Worm (Caenorhabditis elegans) whole organism, L4 larva: Measurements from ENCODE around the gene cpr-1.

Experiments used
- F26F4.8 ChIP-seq: fragments of 200-800 bp; sonication (Bioruptor generic); conservative IDR thresholded peaks from 2 replicates; pipeline ENCODE4 v1.3.6; 2022; ENCODE audit warnings: missing genetic modification characterization, missing compliant biosample characterization
- F44E2.7 ChIP-seq: fragments of 200-800 bp; sonication (Bioruptor generic); IDR thresholded peaks from 2 replicates; pipeline ENCODE4 v2.1.2; 2022; ENCODE audit warnings: missing genetic modification characterization, missing compliant biosample characterization
- Y75B8A.6 ChIP-seq: fragments of 200-800 bp; sonication (Bioruptor generic); IDR thresholded peaks from 2 replicates; pipeline ENCODE4 v1.3.6; 2022; ENCODE audit warnings: missing genetic modification reagents, missing genetic modification characterization, missing compliant biosample characterization
- aha-1 ChIP-seq: fragments of 150-350 bp; peaks from one replicate; lab custom pipeline; 2014; ENCODE audit warnings: missing biosample characterization, missing genetic modification characterization
- ama-1 ChIP-seq: fragments of 150-350 bp; optimal IDR thresholded peaks from 2 replicates; lab custom pipeline; 2014; ENCODE audit warnings: inconsistent platforms, mixed read lengths
- arid-1 ChIP-seq: fragments of 200-800 bp; sonication (Bioruptor generic); conservative IDR thresholded peaks from 2 replicates; pipeline ENCODE4 v1.3.6; 2022; ENCODE audit warnings: missing genetic modification reagents, missing genetic modification characterization, missing compliant biosample characterization
- ceh-20 ChIP-seq: fragments of 200-800 bp; sonication (Bioruptor generic); IDR thresholded peaks from 2 replicates; pipeline ENCODE4 v1.3.6; 2022; ENCODE audit warnings: missing genetic modification reagents, missing genetic modification characterization, missing compliant biosample characterization
- ceh-28 ChIP-seq: fragments of 150-350 bp; optimal IDR thresholded peaks from 2 replicates; lab custom pipeline; 2014; ENCODE audit warnings: missing biosample characterization, missing genetic modification reagents, missing genetic modification characterization
- daf-16 ChIP-seq, 3 experiments: sonication (generic microtip); optimal IDR thresholded peaks; 2 replicates each; lab custom pipeline; 2016 to 2017; ENCODE audit warnings: missing genetic modification characterization in 3 of 3, missing genetic modification reagents in 3 of 3, mild to moderate bottlenecking in 2 of 3, missing compliant biosample characterization in 2 of 3, missing biosample characterization in 1 of 3, moderate library complexity in 1 of 3
- dpl-1 ChIP-seq: fragments of 150-350 bp; optimal IDR thresholded peaks from 2 replicates; lab custom pipeline; 2014; ENCODE audit warnings: missing biosample characterization, missing genetic modification reagents, missing genetic modification characterization
- dve-1 ChIP-seq: sonication (generic microtip); optimal IDR thresholded peaks from 2 replicates; lab custom pipeline; 2017; ENCODE audit warnings: antibody characterized with exemption, mild to moderate bottlenecking, missing genetic modification characterization, missing compliant biosample characterization; ENCODE audit not compliant: insufficient read depth
- fkh-10 ChIP-seq: fragments of 150-350 bp; optimal IDR thresholded peaks from 2 replicates; lab custom pipeline; 2014; ENCODE audit warnings: missing biosample characterization, missing genetic modification reagents, missing genetic modification characterization
- fos-1 ChIP-seq: fragments of 150-350 bp; optimal IDR thresholded peaks from 2 replicates; lab custom pipeline; 2014; ENCODE audit warnings: missing biosample characterization, missing genetic modification characterization
- hmg-1.1 ChIP-seq: fragments of 200-800 bp; sonication (Bioruptor generic); IDR thresholded peaks from 2 replicates; pipeline ENCODE4 v1.3.6; 2022; ENCODE audit warnings: missing genetic modification reagents, missing genetic modification characterization, missing compliant biosample characterization
- jun-1 ChIP-seq: fragments of 150-350 bp; optimal IDR thresholded peaks from 2 replicates; lab custom pipeline; 2014; ENCODE audit warnings: missing biosample characterization, missing genetic modification reagents, missing genetic modification characterization
- lin-1 ChIP-seq: fragments of 200-800 bp; sonication (Bioruptor generic); IDR thresholded peaks from 2 replicates; pipeline ENCODE4 v1.3.6; 2022; ENCODE audit warnings: missing genetic modification reagents, missing genetic modification characterization, missing compliant biosample characterization
- lin-13 ChIP-seq: fragments of 150-350 bp; optimal IDR thresholded peaks from 2 replicates; lab custom pipeline; 2014; ENCODE audit warnings: missing biosample characterization, missing genetic modification reagents, missing genetic modification characterization
- lin-29 ChIP-seq: fragments of 200-800 bp; sonication (Bioruptor generic); IDR thresholded peaks from 2 replicates; pipeline ENCODE4 v1.3.6; 2022; ENCODE audit warnings: missing genetic modification reagents, missing genetic modification characterization, missing compliant biosample characterization
- lin-38 ChIP-seq: fragments of 200-800 bp; sonication (Bioruptor generic); IDR thresholded peaks from 2 replicates; pipeline ENCODE4 v1.3.6; 2022; ENCODE audit warnings: missing genetic modification reagents, missing genetic modification characterization, missing compliant biosample characterization
- lir-3 ChIP-seq: sonication (generic microtip); optimal IDR thresholded peaks from 2 replicates; lab custom pipeline; 2016; ENCODE audit warnings: mild to moderate bottlenecking, missing genetic modification characterization, missing compliant biosample characterization
- lsy-2 ChIP-seq, 2 experiments: fragments of 150-350 bp in 1 of 2; sonication (generic microtip) in 1 of 2; optimal IDR thresholded peaks; 2 replicates each; lab custom pipeline; 2014 to 2017; ENCODE audit warnings: missing biosample characterization in 2 of 2, missing genetic modification characterization in 2 of 2
- madf-5 ChIP-seq, 2 experiments: fragments of 200-800 bp; sonication (Bioruptor generic); IDR thresholded peaks; 2 replicates each; pipeline ENCODE4 v1.3.6; 2022; ENCODE audit warnings: missing compliant biosample characterization in 2 of 2, missing genetic modification characterization in 2 of 2
- mdl-1 ChIP-seq, 2 experiments: fragments of 150-350 bp in 1 of 2; sonication (generic microtip) in 1 of 2; optimal IDR thresholded peaks; 2 replicates each; lab custom pipeline; 2014 to 2017; ENCODE audit warnings: missing biosample characterization in 2 of 2, missing genetic modification characterization in 2 of 2
- mdt-29 ChIP-seq: fragments of 200-800 bp; sonication (Bioruptor generic); IDR thresholded peaks from 2 replicates; pipeline ENCODE4 v1.3.6; 2022; ENCODE audit warnings: missing genetic modification reagents, missing genetic modification characterization, missing compliant biosample characterization
- mes-2 ChIP-seq: sonication (generic microtip); optimal IDR thresholded peaks from 2 replicates; lab custom pipeline; 2016; ENCODE audit warnings: missing genotype, mild to moderate bottlenecking, missing genetic modification characterization, missing compliant biosample characterization; ENCODE audit not compliant: poor library complexity, severe bottlenecking
- mxl-2 ChIP-seq: fragments of 200-800 bp; sonication (Bioruptor generic); conservative IDR thresholded peaks from 2 replicates; pipeline ENCODE4 v1.3.6; 2022; ENCODE audit warnings: missing genetic modification reagents, missing genetic modification characterization, missing compliant biosample characterization
- mxl-3 ChIP-seq: fragments of 200-800 bp; sonication (Bioruptor generic); optimal IDR thresholded peaks from 2 replicates; lab custom pipeline; 2018; ENCODE audit warnings: mild to moderate bottlenecking, missing genetic modification characterization, missing compliant biosample characterization
- nhr-25 ChIP-seq: sonication (generic microtip); optimal IDR thresholded peaks from 2 replicates; lab custom pipeline; 2017; ENCODE audit warnings: missing genetic modification characterization, mild to moderate bottlenecking, missing compliant biosample characterization, antibody characterized with exemption, moderate library complexity, borderline replicate concordance; ENCODE audit not compliant: insufficient read depth
- nhr-6 ChIP-seq: fragments of 150-350 bp; optimal IDR thresholded peaks from 2 replicates; lab custom pipeline; 2014; ENCODE audit warnings: missing biosample characterization, missing genetic modification characterization
- pha-4 ChIP-seq, 2 experiments: fragments of 150-350 bp in 1 of 2; fragments of 200-800 bp in 1 of 2; sonication (Bioruptor generic) in 1 of 2; IDR thresholded peaks in 1 of 2; optimal IDR thresholded peaks in 1 of 2; 2 replicates each; pipeline versions ENCODE4 v1.3.6 to Lab custom; 2014 to 2022; ENCODE audit warnings: missing genetic modification characterization in 2 of 2, missing genetic modification reagents in 2 of 2, missing biosample characterization in 1 of 2, missing compliant biosample characterization in 1 of 2
- rbr-2 ChIP-seq: sonication (generic microtip); optimal IDR thresholded peaks from 2 replicates; lab custom pipeline; 2016; ENCODE audit warnings: missing genotype, missing genetic modification characterization, missing compliant biosample characterization
- saeg-2 ChIP-seq: fragments of 200-800 bp; sonication (Bioruptor generic); IDR thresholded peaks from 2 replicates; pipeline ENCODE4 v1.3.6; 2022; ENCODE audit warnings: missing genetic modification reagents, missing genetic modification characterization, missing compliant biosample characterization
- spr-1 ChIP-seq: sonication (generic microtip); optimal IDR thresholded peaks from 2 replicates; lab custom pipeline; 2016; ENCODE audit warnings: mild to moderate bottlenecking, missing genetic modification characterization, missing compliant biosample characterization
- unc-62 ChIP-seq, 3 experiments: fragments of 150-350 bp in 1 of 3; sonication (generic microtip); optimal IDR thresholded peaks in 2 of 3; peaks in 1 of 3; 1 replicate in 1 of 3; 2 replicates in 2 of 3; lab custom pipeline; 2014 to 2017; ENCODE audit warnings: missing biosample characterization in 3 of 3, missing genetic modification characterization in 3 of 3, missing genetic modification reagents in 3 of 3, missing genotype in 1 of 3
- zfp-2 ChIP-seq: sonication (generic microtip); optimal IDR thresholded peaks from 2 replicates; lab custom pipeline; 2016; ENCODE audit warnings: mild to moderate bottlenecking, missing genetic modification characterization, missing compliant biosample characterization
- zip-11 ChIP-seq: fragments of 200-800 bp; sonication (Bioruptor generic); IDR thresholded peaks from 2 replicates; pipeline ENCODE4 v1.3.6; 2022; ENCODE audit warnings: missing genetic modification characterization, missing compliant biosample characterization
- ztf-11 ChIP-seq: fragments of 150-350 bp; optimal IDR thresholded peaks from 2 replicates; lab custom pipeline; 2014; ENCODE audit warnings: missing biosample characterization, missing genetic modification characterization
- ztf-7 ChIP-seq: fragments of 150-350 bp; optimal IDR thresholded peaks from 2 replicates; lab custom pipeline; 2014; ENCODE audit warnings: missing biosample characterization, missing genetic modification characterization

Gene cpr-1

DNA sequence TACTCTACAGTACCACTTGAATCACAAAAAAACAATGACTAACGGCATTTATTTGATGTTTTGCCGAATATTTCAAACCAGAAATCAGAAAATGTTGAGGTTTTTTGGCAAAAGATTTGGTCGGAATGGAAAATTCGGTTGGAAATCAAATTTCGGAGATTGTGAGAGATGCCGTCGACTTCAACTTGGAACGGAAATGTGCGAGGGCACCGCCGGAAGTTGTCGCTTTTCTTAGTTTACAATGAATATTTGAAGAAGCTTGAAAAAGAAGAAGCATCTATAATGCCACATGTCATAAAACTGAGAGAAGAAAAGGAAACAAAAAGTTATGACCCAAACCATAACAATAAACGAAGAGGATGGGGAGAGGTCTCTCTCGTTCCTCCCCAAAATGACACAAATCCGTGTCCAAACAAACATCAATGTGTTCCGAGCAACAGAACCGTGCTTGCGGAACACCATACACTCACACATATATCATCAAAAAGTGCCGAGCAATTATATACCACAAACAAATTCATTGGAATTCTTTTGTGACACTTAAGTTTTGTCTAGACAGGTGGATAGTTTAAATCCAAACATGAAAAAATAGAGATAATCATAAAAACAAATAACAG is 15.3 kb downstream of the cpr-1 start (continued):
- no peak for TF ChIP-seq madf-5 (GFP tag; IDR thresholded peaks at IDR 0.05; lab: Robert Waterston, UW)
- TF ChIP-seq dpl-1 (GFP tag; lab: Kevin White, UChicago), result no peak
- no peak for TF ChIP-seq lir-3 (tag; lab: Kevin White, UChicago)
- TF ChIP-seq mdt-29, result no peak
- TF ChIP-seq mdl-1 (tag; optimal IDR thresholded peaks at IDR 0.05; lab: Kevin White, UChicago), result no peak
- TF ChIP-seq ama-1 (lab: Kevin White, UChicago), result peak; percentile 76

DNA sequence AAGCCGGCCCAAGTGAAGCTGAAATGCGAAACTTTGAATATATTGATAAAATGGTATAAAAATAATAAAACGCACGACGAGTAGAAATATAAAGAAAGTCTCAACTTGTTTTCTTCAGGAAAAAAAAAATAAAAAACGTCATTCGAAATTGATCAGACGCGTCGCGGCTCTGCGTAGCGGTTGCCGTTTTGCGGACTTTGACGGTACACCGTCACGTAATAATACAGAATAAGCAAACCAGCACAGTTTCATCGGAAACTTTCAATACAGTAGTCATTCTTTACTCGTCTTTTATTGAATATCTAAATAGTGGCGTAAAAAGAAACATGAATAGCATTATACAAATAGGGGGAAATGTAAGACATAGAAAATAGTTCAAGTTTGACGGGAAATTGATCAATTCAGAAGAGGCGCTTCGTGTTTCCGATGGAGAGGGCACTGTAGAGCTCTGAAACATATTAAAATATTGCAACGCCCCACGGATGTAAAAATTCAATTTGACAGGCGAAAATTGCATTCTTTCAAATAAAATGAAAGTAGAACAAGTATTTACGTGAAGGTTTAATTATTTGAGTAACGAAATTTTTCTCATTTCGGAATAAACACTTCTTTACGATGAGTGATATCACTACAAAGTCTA is 18.5 kb downstream of the cpr-1 start, which contains the start of the genes cyl-1 and C52E4.7:
TSS of gene cyl-1 (minus strand) at position 18 of the 640 bp plus-strand sequence.
TSS of gene C52E4.7 (plus strand) at position 590 of the 640 bp plus-strand sequence.
- TF ChIP-seq mes-2, result peak; percentile 73
- TF ChIP-seq lsy-2 (tag; optimal IDR thresholded peaks at IDR 0.05; lab: Kevin White, UChicago), result peak in 1 of 2 experiments; percentile 72
- peak; percentile 39 for TF ChIP-seq dve-1
- TF ChIP-seq arid-1, result no peak
- TF ChIP-seq unc-62 (GFP tag; optimal IDR thresholded peaks at IDR 0.05 in 1 of 2; lab: Kevin White, UChicago), result peak in 1 of 2 experiments; percentile 58
- no peak for TF ChIP-seq unc-62 (tag; optimal IDR thresholded peaks at IDR 0.05; lab: Kevin White, UChicago)
- TF ChIP-seq ceh-28, result no peak
- peak; percentile 94 for TF ChIP-seq nhr-6 (tag; lab: Kevin White, UChicago)
- peak; percentile 39 for TF ChIP-seq nhr-25 (tag; lab: Kevin White, UChicago)
- TF ChIP-seq Y75B8A.6 (GFP tag; lab: Robert Waterston, UW), result no peak
- TF ChIP-seq daf-16 (GFP tag; optimal IDR thresholded peaks at IDR 0.05; lab: Kevin White, UChicago), result no peak
- peak; percentile 56 for TF ChIP-seq daf-16 (tag; optimal IDR thresholded peaks at IDR 0.05; lab: Kevin White, UChicago)
- TF ChIP-seq lin-13, result peak; percentile 53
- TF ChIP-seq aha-1 (tag; lab: Kevin White, UChicago), result peak; percentile 41
- TF ChIP-seq lin-38 (GFP tag; lab: Robert Waterston, UW), result peak; percentile 56
- TF ChIP-seq lin-1 (GFP tag; lab: Robert Waterston, UW), result no peak
- peak; percentile 45 for TF ChIP-seq rbr-2
- TF ChIP-seq dpl-1 (GFP tag; lab: Kevin White, UChicago), result peak; percentile 67
- TF ChIP-seq, all 104 proteins: peak for 12

DNA sequence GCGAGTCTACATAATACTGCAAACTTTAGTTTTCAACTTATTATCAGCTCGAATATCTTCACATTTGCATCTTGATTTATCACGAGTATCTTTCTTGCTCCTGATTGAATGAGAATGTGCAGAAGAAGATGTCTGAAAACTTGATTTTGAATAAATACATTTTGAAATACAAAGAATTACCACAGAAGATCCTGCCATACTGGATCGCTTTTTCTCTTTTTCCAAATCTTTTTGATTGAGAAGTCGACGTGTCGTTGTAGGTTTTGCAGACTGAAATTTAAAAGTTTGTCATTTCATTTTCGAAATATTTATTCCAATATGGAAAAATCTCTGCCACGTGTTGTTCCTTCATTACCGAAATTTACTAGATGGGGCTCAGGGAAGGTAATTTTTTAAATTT is 20.5 kb downstream of the cpr-1 start, which contains the start of gene C52E4.12:
TSS of gene C52E4.12 (plus strand) at position 301 of the 400 bp plus-strand sequence.
- TF ChIP-seq saeg-2 (no peak), dve-1 (no peak), F44E2.7 (GFP tag; lab: Robert Waterston, UW) (no peak)

DNA sequence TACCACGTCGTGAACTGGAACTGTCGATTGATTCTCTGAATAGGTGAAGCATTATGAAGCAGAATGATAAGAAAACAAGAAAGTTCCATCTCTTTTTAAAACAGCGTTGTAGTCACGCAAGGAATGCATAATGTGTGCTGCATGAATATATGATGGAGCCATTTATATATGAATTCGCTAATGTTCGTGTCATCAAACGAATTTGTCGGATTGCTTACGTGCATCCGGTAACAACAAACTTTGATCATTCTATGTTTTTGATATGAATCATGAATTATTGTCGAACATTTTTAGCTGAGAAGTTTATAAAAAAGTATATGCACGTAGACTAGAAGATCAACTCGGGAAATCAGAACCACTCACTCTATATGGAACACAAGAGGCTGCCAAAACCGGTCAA is 22.1 kb downstream of the cpr-1 start:
- TF ChIP-seq aha-1 (tag; lab: Kevin White, UChicago), result peak; percentile 66
- no peak for TF ChIP-seq hmg-1.1 (GFP tag; lab: Robert Waterston, UW)

DNA sequence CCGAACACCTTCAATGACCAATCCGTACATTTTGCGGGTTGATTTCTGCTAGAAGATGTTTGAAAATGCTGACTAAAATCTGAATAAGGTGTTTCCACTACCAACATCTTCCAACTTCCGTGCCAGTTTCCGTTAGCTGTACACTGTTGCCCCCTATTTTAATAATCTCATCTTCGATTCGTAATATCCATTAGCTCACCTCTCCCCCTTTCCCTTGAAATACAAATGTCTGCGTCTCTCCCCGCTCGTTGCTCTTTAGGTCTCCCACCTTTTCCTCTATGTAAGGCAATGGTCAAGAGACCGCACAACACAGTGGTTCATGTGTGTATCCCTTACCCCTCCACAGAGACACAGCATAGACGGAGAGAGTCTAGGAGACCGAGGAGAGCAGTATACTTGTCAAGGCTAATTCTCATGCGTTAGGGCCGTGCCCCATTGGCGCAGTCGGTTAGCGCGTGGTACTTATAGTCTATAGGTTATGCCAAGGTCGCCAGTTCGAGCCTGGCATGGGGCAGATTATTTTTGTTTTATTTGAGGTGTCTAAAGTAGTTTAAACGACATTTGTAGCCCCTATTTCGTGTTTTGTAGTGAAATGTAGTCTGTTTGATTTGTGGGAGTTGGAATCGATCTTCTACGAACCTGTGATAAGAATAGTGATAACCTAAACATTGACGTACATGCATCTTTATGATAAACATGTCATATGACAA is 26.6 kb downstream of the cpr-1 start, which contains the start of gene gcy-33:
TSS of gene gcy-33 (minus strand) at position 51 of the 710 bp plus-strand sequence.
- TF ChIP-seq mxl-2, result peak; percentile 64; the same call in 1 of the 2 replicates
- peak; percentile 44 to 79 for TF ChIP-seq mdl-1 (tag; optimal IDR thresholded peaks at IDR 0.05; lab: Kevin White, UChicago)
- TF ChIP-seq ztf-11 (tag; lab: Kevin White, UChicago), result no peak
- peak; percentile 98 for TF ChIP-seq hmg-1.1 (GFP tag; lab: Robert Waterston, UW)
- peak; percentile 83 for TF ChIP-seq F26F4.8 (GFP tag; lab: Robert Waterston, UW)
- TF ChIP-seq zfp-2, result peak; percentile 67
- 0 out of 2 replicates have a peak, but pooled peaks have one; percentile 34 for TF ChIP-seq zip-11 (GFP tag; lab: Robert Waterston, UW)
- peak; percentile 73 for TF ChIP-seq ceh-20
- TF ChIP-seq lin-13, result peak; percentile 66
- no peak for TF ChIP-seq fkh-10
- peak; percentile 20; the same call in 1 of the 2 replicates for TF ChIP-seq lin-29 (GFP tag; lab: Robert Waterston, UW)
- TF ChIP-seq pha-4 (GFP tag; IDR thresholded peaks at IDR 0.05; lab: Robert Waterston, UW), result peak; percentile 91
- TF ChIP-seq pha-4 (tag; optimal IDR thresholded peaks at IDR 0.05; lab: Kevin White, UChicago), result no peak
- peak; percentile 84 for TF ChIP-seq ztf-7
- peak; percentile 58 for TF ChIP-seq dpl-1 (GFP tag; lab: Kevin White, UChicago)
- peak; percentile 75 for TF ChIP-seq spr-1 (tag; lab: Kevin White, UChicago)
- peak; percentile 62 for TF ChIP-seq mxl-3 (GFP tag; lab: Kevin White, UChicago)
- TF ChIP-seq jun-1 (tag; lab: Kevin White, UChicago), result peak; percentile 12
- no peak for TF ChIP-seq ama-1 (lab: Kevin White, UChicago)
- TF ChIP-seq fos-1, result no peak
